Worm (Caenorhabditis elegans) whole organism, mixed stage, embryonic: ENCODE data around the gene hlh-4.

Experiments
- ceh-83 ChIP-seq: fragments of 200-800 bp; sonication (Bioruptor generic); optimal IDR thresholded peaks from 2 replicates; lab custom pipeline; 2018; ENCODE audit warnings: mild to moderate bottlenecking, missing genetic modification characterization, missing compliant biosample characterization
- ces-1 ChIP-seq: fragments of 150-350 bp; optimal IDR thresholded peaks from 2 replicates; lab custom pipeline; 2014; ENCODE audit warnings: missing biosample characterization, missing genetic modification reagents, missing genetic modification characterization
- cnd-1 ChIP-seq: fragments of 200-800 bp; sonication (Bioruptor generic); optimal IDR thresholded peaks from 2 replicates; lab custom pipeline; 2018; ENCODE audit warnings: mild to moderate bottlenecking, missing genetic modification characterization, missing compliant biosample characterization
- elt-3 ChIP-seq: fragments of 150-350 bp; optimal IDR thresholded peaks from 2 replicates; lab custom pipeline; 2014; ENCODE audit warnings: missing biosample characterization, missing genetic modification characterization
- lin-13 ChIP-seq: fragments of 150-350 bp; optimal IDR thresholded peaks from 2 replicates; lab custom pipeline; 2014; ENCODE audit warnings: missing biosample characterization, missing genetic modification characterization
- nhr-76 ChIP-seq: sonication (generic microtip); optimal IDR thresholded peaks from 2 replicates; lab custom pipeline; 2017; ENCODE audit warnings: missing biosample characterization, missing genetic modification characterization
- pha-4 ChIP-seq: fragments of 150-350 bp; optimal IDR thresholded peaks from 2 replicates; lab custom pipeline; 2018; ENCODE audit warnings: missing biosample characterization, missing genetic modification reagents, missing genetic modification characterization
- unc-62 ChIP-seq: fragments of 150-350 bp; optimal IDR thresholded peaks from 2 replicates; lab custom pipeline; 2014; ENCODE audit warnings: missing biosample characterization, missing genetic modification reagents, missing genetic modification characterization
- ztf-11 ChIP-seq: fragments of 150-350 bp; optimal IDR thresholded peaks from 2 replicates; lab custom pipeline; 2014; ENCODE audit warnings: missing biosample characterization, missing genetic modification characterization

DNA sequence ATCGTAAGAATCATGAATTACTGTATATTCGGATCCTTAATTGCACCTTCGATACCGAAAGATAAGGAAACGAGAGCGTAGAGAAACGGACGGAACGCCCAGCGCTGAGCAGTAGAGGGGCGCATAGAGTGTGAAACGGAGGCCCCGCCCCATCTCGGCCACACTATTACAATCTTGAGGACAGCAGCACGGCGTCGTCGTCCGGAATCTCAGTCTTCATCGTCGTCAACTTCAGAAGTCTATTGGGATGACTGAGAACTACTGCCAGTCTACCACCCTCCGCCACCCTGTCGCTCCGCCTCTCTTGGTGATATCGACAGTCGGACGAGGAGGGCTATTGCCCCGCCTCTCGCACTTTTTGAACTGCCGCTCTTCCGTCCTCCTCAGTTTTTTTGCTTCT lies 25.9 kb upstream of the hlh-4 start:
- TF ChIP-seq pha-4 (no peak), elt-3 (tag; lab: Kevin White, UChicago) (no peak), unc-62 (GFP tag; lab: Kevin White, UChicago) (no peak), ceh-83 (GFP tag; lab: Kevin White, UChicago) (no peak), ces-1 (GFP tag; lab: Kevin White, UChicago) (no peak), ztf-11 (tag; lab: Kevin White, UChicago) (no peak), lin-13 (tag; lab: Kevin White, UChicago) (no peak), nhr-76 (tag; lab: Kevin White, UChicago) (no peak), cnd-1 (no peak)
